Worm (Caenorhabditis elegans) whole organism, L1 larva: ENCODE data around the gene iff-2.
A peak's percentile ranks its signal among the peaks of the same experiment; 100 is the strongest.

ENCODE experiments used
- blmp-1 ChIP-seq: fragments of 150-350 bp; optimal IDR thresholded peaks from 2 replicates; lab custom pipeline; 2014; ENCODE audit warnings: missing biosample characterization, missing genetic modification characterization
- fkh-10 ChIP-seq: sonication (generic microtip); optimal IDR thresholded peaks from 2 replicates; lab custom pipeline; 2017; ENCODE audit warnings: missing biosample characterization, missing genetic modification reagents, missing genetic modification characterization
- jun-1 ChIP-seq: fragments of 150-350 bp; optimal IDR thresholded peaks from 2 replicates; lab custom pipeline; 2014; ENCODE audit warnings: missing biosample characterization, missing genetic modification reagents, missing genetic modification characterization
- rnt-1 ChIP-seq: sonication (generic microtip); optimal IDR thresholded peaks from 2 replicates; lab custom pipeline; 2016; ENCODE audit warnings: mild to moderate bottlenecking, missing genetic modification characterization, moderate library complexity, missing compliant biosample characterization
- unc-86 ChIP-seq: sonication (generic microtip); optimal IDR thresholded peaks from 2 replicates; lab custom pipeline; 2016; ENCODE audit warnings: missing genetic modification characterization, missing compliant biosample characterization

ce11 chrII:8602337-8602944 is 41.3 kb upstream of the iff-2 start, which contains the start of the genes cpf-1 and rpl-26:
- TF ChIP-seq blmp-1 (tag; lab: Kevin White, UChicago) (peak; percentile 67), rnt-1 (tag; lab: Kevin White, UChicago) (peak; percentile 61), jun-1 (peak; percentile 37), fkh-10 (GFP tag; lab: Kevin White, UChicago) (no peak), unc-86 (tag; lab: Kevin White, UChicago) (peak; percentile 26)
